Fruit fly (Drosophila melanogaster) whole organism: ENCODE results near the gene CG46318.

ENCODE experiments used
- CG8478 ChIP-seq: fragments of >200 bp; optimal IDR thresholded peaks from 2 replicates; lab custom pipeline; 2018; ENCODE audit warnings: inconsistent platforms
- Dll ChIP-seq: fragments of >200 bp; optimal IDR thresholded peaks from 2 replicates; lab custom pipeline; 2017
- EcR ChIP-seq, 2 experiments: fragments of >200 bp; optimal IDR thresholded peaks; 2 replicates each; lab custom pipeline; 2017; ENCODE audit warnings: missing biosample characterization in 2 of 2, missing genetic modification characterization in 2 of 2, missing genetic modification reagents in 2 of 2
- pan ChIP-seq: fragments of >200 bp; optimal IDR thresholded peaks from 2 replicates; lab custom pipeline; 2017
- psq ChIP-seq: fragments of >200 bp; optimal IDR thresholded peaks from 2 replicates; lab custom pipeline; 2017

dm6 chr3R:18663525-18663924 is 16.9 kb upstream of the CG46318 start, which contains the start of the genes Cpsf73 and Gos28:
- TF ChIP-seq CG8478 (lab: Kevin White, UChicago) (no peak), Dll (lab: Kevin White, UChicago) (no peak), pan (lab: Kevin White, UChicago) (no peak), psq (lab: Kevin White, UChicago) (no peak), EcR (GFP tag; optimal IDR thresholded peaks at IDR 0.05; lab: Kevin White, UChicago) (no peak)
